Worm (Caenorhabditis elegans) whole organism, midembryonic: ENCODE results near the gene K08C7.1.

Source experiments
- T22C8.4 ChIP-seq: fragments of 200-800 bp; sonication (Bioruptor generic); IDR thresholded peaks from 2 replicates; pipeline ENCODE4 v1.3.6; 2022; ENCODE audit warnings: missing genetic modification characterization, missing compliant biosample characterization
- flt-1 ChIP-seq: fragments of 200-800 bp; sonication (Bioruptor generic); IDR thresholded peaks from 2 replicates; pipeline ENCODE4 v1.3.6; 2022; ENCODE audit warnings: missing genetic modification characterization, missing compliant biosample characterization
- med-1 ChIP-seq: sonication (generic microtip); optimal IDR thresholded peaks from 2 replicates; lab custom pipeline; 2017; ENCODE audit warnings: missing genetic modification characterization, mild to moderate bottlenecking, missing compliant biosample characterization, antibody characterized with exemption, missing genetic modification reagents; ENCODE audit not compliant: insufficient read depth
- ref-1 ChIP-seq: fragments of 200-800 bp; sonication (Bioruptor generic); conservative IDR thresholded peaks from 2 replicates; pipeline ENCODE4 v1.3.6; 2022; ENCODE audit warnings: missing genetic modification reagents, missing genetic modification characterization, missing compliant biosample characterization
- tab-1 ChIP-seq: fragments of 200-800 bp; sonication (Bioruptor generic); IDR thresholded peaks from 2 replicates; pipeline ENCODE4 v1.3.6; 2022; ENCODE audit warnings: missing genetic modification characterization, missing compliant biosample characterization
- ztf-23 ChIP-seq: fragments of 200-800 bp; sonication (Bioruptor generic); IDR thresholded peaks from 2 replicates; pipeline ENCODE4 v1.3.6; 2022; ENCODE audit warnings: missing genetic modification reagents, missing genetic modification characterization, missing compliant biosample characterization
- ztf-29 ChIP-seq: fragments of 200-800 bp; sonication (Bioruptor generic); IDR thresholded peaks from 2 replicates; pipeline ENCODE4 v1.3.6; 2022; ENCODE audit warnings: missing genetic modification reagents, missing genetic modification characterization, missing compliant biosample characterization

ce11 chrIV:10608275-10608674 lies 48.3 kb upstream of the K08C7.1 start, which contains the start of gene R09H10.6:
- no peak for TF ChIP-seq med-1
- TF ChIP-seq T22C8.4 (GFP tag; lab: Robert Waterston, UW) = no peak
- no peak for TF ChIP-seq ztf-23 (GFP tag; lab: Robert Waterston, UW)
- TF ChIP-seq flt-1 = no peak
- TF ChIP-seq ztf-29 (GFP tag; lab: Robert Waterston, UW) = no peak
- TF ChIP-seq ref-1 (GFP tag; lab: Robert Waterston, UW) = no peak
- no peak for TF ChIP-seq tab-1 (GFP tag; lab: Robert Waterston, UW)
